Worm (Caenorhabditis elegans) whole organism, L1 larva: ENCODE data around the gene pqn-25.

Experiments used
- C16A3.4 ChIP-seq: fragments of 150-350 bp; optimal IDR thresholded peaks from 2 replicates; lab custom pipeline; 2014; ENCODE audit warnings: missing biosample characterization, missing genetic modification characterization
- ama-1 ChIP-seq: fragments of 150-350 bp; optimal IDR thresholded peaks from 2 replicates; lab custom pipeline; 2014
- elt-2 ChIP-seq: sonication (generic microtip); optimal IDR thresholded peaks from 2 replicates; lab custom pipeline; 2016; ENCODE audit warnings: missing genetic modification characterization, mild to moderate bottlenecking, inconsistent platforms, missing compliant biosample characterization, missing genetic modification reagents
- fkh-8 ChIP-seq: sonication (generic microtip); optimal IDR thresholded peaks from 2 replicates; lab custom pipeline; 2016; ENCODE audit warnings: mild to moderate bottlenecking, missing genetic modification characterization, missing compliant biosample characterization
- hpl-2 ChIP-seq: fragments of 150-350 bp; optimal IDR thresholded peaks from 2 replicates; lab custom pipeline; 2014; ENCODE audit warnings: missing biosample characterization, missing genetic modification reagents, missing genetic modification characterization
- lsy-2 ChIP-seq, 2 experiments: fragments of 150-350 bp; optimal IDR thresholded peaks; 2 replicates each; lab custom pipeline; 2014; ENCODE audit warnings: missing biosample characterization in 2 of 2, missing genetic modification characterization in 2 of 2
- mdl-1 ChIP-seq, 2 experiments: fragments of 150-350 bp; optimal IDR thresholded peaks; 2 replicates each; lab custom pipeline; 2014 to 2017; ENCODE audit warnings: missing biosample characterization in 2 of 2, missing genetic modification characterization in 2 of 2, inconsistent platforms in 1 of 2
- mef-2 ChIP-seq: fragments of 150-350 bp; optimal IDR thresholded peaks from 2 replicates; lab custom pipeline; 2014; ENCODE audit warnings: missing biosample characterization, missing genetic modification characterization
- nhr-20 ChIP-seq: sonication (generic microtip); optimal IDR thresholded peaks from 2 replicates; lab custom pipeline; 2016; ENCODE audit warnings: mild to moderate bottlenecking, missing genetic modification characterization, missing compliant biosample characterization
- nhr-28 ChIP-seq: fragments of 150-350 bp; optimal IDR thresholded peaks from 2 replicates; lab custom pipeline; 2014; ENCODE audit warnings: missing biosample characterization, missing genetic modification characterization
- nhr-47 ChIP-seq: sonication (generic microtip); optimal IDR thresholded peaks from 2 replicates; lab custom pipeline; 2016; ENCODE audit warnings: mild to moderate bottlenecking, missing genetic modification characterization, moderate library complexity, missing compliant biosample characterization
- nhr-76 ChIP-seq: sonication (generic microtip); optimal IDR thresholded peaks from 2 replicates; lab custom pipeline; 2017; ENCODE audit warnings: missing biosample characterization, missing genetic modification characterization
- sptf-1 ChIP-seq: fragments of 150-350 bp; optimal IDR thresholded peaks from 2 replicates; lab custom pipeline; 2014; ENCODE audit warnings: missing biosample characterization, missing genetic modification characterization
- unc-30 ChIP-seq: sonication (generic microtip); optimal IDR thresholded peaks from 2 replicates; lab custom pipeline; 2017; ENCODE audit warnings: missing biosample characterization, missing genetic modification characterization

DNA sequence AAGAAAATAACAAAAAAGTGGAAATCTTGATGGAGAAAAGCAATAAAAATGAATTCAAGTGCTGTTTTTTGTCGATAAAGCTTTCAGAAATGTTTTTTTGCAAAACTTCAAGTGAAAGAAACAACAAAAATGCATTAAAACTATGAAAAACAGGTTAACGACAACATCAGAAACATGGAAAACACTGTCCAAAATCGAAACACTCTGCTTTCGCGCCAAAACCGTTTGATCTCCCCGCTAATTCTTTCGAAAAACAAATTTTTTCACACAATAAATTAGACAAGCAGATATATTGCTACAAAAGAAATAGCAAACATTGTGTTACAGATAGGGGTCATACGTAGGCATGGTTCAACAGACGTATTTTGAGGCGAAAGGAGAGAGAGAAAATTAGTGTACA is 29.4 kb upstream of the pqn-25 start:
- TF ChIP-seq C16A3.4 (tag; lab: Kevin White, UChicago) (no peak), fkh-8 (tag; lab: Kevin White, UChicago) (no peak), ama-1 (lab: Kevin White, UChicago) (no peak), nhr-76 (no peak), unc-30 (tag; lab: Kevin White, UChicago) (no peak), mef-2 (tag; lab: Kevin White, UChicago) (no peak), elt-2 (tag; lab: Kevin White, UChicago) (no peak), sptf-1 (tag; lab: Kevin White, UChicago) (no peak), lsy-2 (tag; optimal IDR thresholded peaks at IDR 0.05; lab: Kevin White, UChicago) (no peak), mdl-1 (tag; optimal IDR thresholded peaks at IDR 0.05; lab: Kevin White, UChicago) (no peak), hpl-2 (GFP tag; lab: Kevin White, UChicago) (no peak), nhr-20 (tag; lab: Kevin White, UChicago) (no peak), nhr-28 (tag; lab: Kevin White, UChicago) (no peak), nhr-47 (no peak)
